Worm (Caenorhabditis elegans) whole organism, L3 larva: ENCODE results near the gene arrd-15.

Source experiments
- egl-27 ChIP-seq: sonication (generic microtip); optimal IDR thresholded peaks from 4 replicates; lab custom pipeline; 2017; ENCODE audit warnings: missing biosample characterization, missing genetic modification reagents, missing genetic modification characterization
- elt-3 ChIP-seq, 3 experiments: fragments of 150-350 bp in 1 of 3; sonication (generic microtip) in 2 of 3; optimal IDR thresholded peaks; 2 replicates in 2 of 3; 4 replicates in 1 of 3; lab custom pipeline; 2014 to 2017; ENCODE audit warnings: missing biosample characterization in 3 of 3, missing genetic modification characterization in 3 of 3
- hmg-11 ChIP-seq: sonication (generic microtip); optimal IDR thresholded peaks from 2 replicates; lab custom pipeline; 2016; ENCODE audit warnings: missing genetic modification characterization, missing compliant biosample characterization
- mdl-1 ChIP-seq: fragments of 150-350 bp; optimal IDR thresholded peaks from 2 replicates; lab custom pipeline; 2014; ENCODE audit warnings: missing biosample characterization, missing genetic modification characterization
- nhr-12 ChIP-seq: fragments of 150-350 bp; optimal IDR thresholded peaks from 2 replicates; lab custom pipeline; 2014; ENCODE audit warnings: missing biosample characterization, missing genetic modification characterization
- nhr-28 ChIP-seq: fragments of 150-350 bp; optimal IDR thresholded peaks from 2 replicates; lab custom pipeline; 2014; ENCODE audit warnings: missing biosample characterization, missing genetic modification characterization
- nhr-77 ChIP-seq: fragments of 150-350 bp; optimal IDR thresholded peaks from 2 replicates; lab custom pipeline; 2014; ENCODE audit warnings: missing biosample characterization, missing genetic modification characterization
- sea-2 ChIP-seq: fragments of 150-350 bp; sonication (generic microtip); optimal IDR thresholded peaks from 4 replicates; lab custom pipeline; 2014; ENCODE audit warnings: missing biosample characterization, missing genetic modification reagents, missing genetic modification characterization
- unc-39 ChIP-seq: sonication (generic microtip); optimal IDR thresholded peaks from 4 replicates; lab custom pipeline; 2017; ENCODE audit warnings: missing biosample characterization, missing genetic modification characterization
- ztf-11 ChIP-seq: fragments of 150-350 bp; optimal IDR thresholded peaks from 2 replicates; lab custom pipeline; 2014; ENCODE audit warnings: missing biosample characterization, missing genetic modification characterization
- ztf-4 ChIP-seq: fragments of 150-350 bp; optimal IDR thresholded peaks from 2 replicates; lab custom pipeline; 2014; ENCODE audit warnings: missing biosample characterization, missing genetic modification characterization

ce11 chrIII:8962475-8962874 lies 32.7 kb downstream of the arrd-15 start:
- TF ChIP-seq mdl-1 (no peak), elt-3 (tag; optimal IDR thresholded peaks at IDR 0.05; lab: Kevin White, UChicago) (no peak), unc-39 (tag; lab: Kevin White, UChicago) (no peak), egl-27 (tag; lab: Kevin White, UChicago) (no peak), nhr-12 (tag; lab: Kevin White, UChicago) (no peak), nhr-28 (tag; lab: Kevin White, UChicago) (no peak), nhr-77 (tag; lab: Kevin White, UChicago) (no peak), sea-2 (no peak), ztf-4 (tag; lab: Kevin White, UChicago) (no peak), hmg-11 (tag; lab: Kevin White, UChicago) (no peak), ztf-11 (tag; lab: Kevin White, UChicago) (no peak)
